Worm (Caenorhabditis elegans) whole organism, L4/young adult: ENCODE results near the gene dhs-27.

Source experiments
- W03F9.2 ChIP-seq: fragments of 150-350 bp; optimal IDR thresholded peaks from 2 replicates; lab custom pipeline; 2014; ENCODE audit warnings: missing biosample characterization, missing genetic modification characterization
- dao-5 ChIP-seq: sonication (generic microtip); optimal IDR thresholded peaks from 2 replicates; lab custom pipeline; 2016; ENCODE audit warnings: missing genotype, missing genetic modification characterization, moderate library complexity, missing compliant biosample characterization
- him-1 ChIP-seq: sonication (generic microtip); optimal IDR thresholded peaks from 2 replicates; lab custom pipeline; 2016; ENCODE audit warnings: missing genotype, missing genetic modification reagents, missing genetic modification characterization, missing compliant biosample characterization

ce11 chrX:3455561-3455960 is 41.1 kb upstream of the dhs-27 start:
- TF ChIP-seq him-1 (tag; lab: Kevin White, UChicago), result no peak
- TF ChIP-seq dao-5 (tag; lab: Kevin White, UChicago), result no peak
- TF ChIP-seq W03F9.2 (tag; lab: Kevin White, UChicago), result no peak
